Fruit fly (Drosophila melanogaster): ENCODE results near the gene CG45676.

CG45676 gene

dm6 chr3R:11418568-11418967 is at the start of gene CG45676, which contains the start of gene bumpel:
Gene CG45676 (plus strand): TSS chr3R:11418885.
Gene bumpel (minus strand): TSS chr3R:11418668.
- TF ChIP-seq CG8478 (optimal IDR thresholded peaks at IDR 0.05) (no peak), CTCF (optimal IDR thresholded peaks at IDR 0.05) (no peak)

dm6 chr3R:11370333-11370732 is 48.4 kb upstream of the CG45676 start:
- TF ChIP-seq CTCF (optimal IDR thresholded peaks at IDR 0.05) (no peak), CG8478 (optimal IDR thresholded peaks at IDR 0.05) (no peak)

DNA sequence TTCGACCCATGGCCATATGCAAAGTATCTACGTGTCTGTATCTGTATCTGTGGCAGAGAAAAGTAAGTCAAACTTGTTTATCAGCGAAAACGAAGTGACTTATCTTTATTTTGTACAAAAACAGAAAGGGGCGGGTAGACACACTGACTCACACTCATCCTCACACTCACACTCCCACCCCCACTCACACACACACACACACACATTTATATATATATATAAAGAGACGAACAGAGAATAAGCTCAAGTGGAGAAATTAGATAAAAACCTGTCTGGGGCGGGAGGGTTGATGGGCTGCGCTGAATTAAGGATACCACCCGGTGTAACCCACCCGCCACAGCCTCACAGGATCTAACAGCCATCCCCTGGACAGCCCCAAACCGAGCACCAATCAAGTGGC is 47.9 kb upstream of the CG45676 start:
- TF ChIP-seq CTCF (optimal IDR thresholded peaks at IDR 0.05) (no peak), CG8478 (optimal IDR thresholded peaks at IDR 0.05) (no peak)

- no peak for TF ChIP-seq CG8478 (optimal IDR thresholded peaks at IDR 0.05)
- no peak for TF ChIP-seq CTCF (optimal IDR thresholded peaks at IDR 0.05)
Observed at dm6 chr3R:11372053-11373016, 46.4 kb upstream of the CG45676 start.

dm6 chr3R:11375142-11375541 is 43.5 kb upstream of the CG45676 start:
- TF ChIP-seq CTCF (optimal IDR thresholded peaks at IDR 0.05) (no peak), CG8478 (optimal IDR thresholded peaks at IDR 0.05) (no peak)

dm6 chr3R:11378564-11379112 is 40.0 kb upstream of the CG45676 start:
- TF ChIP-seq CTCF (optimal IDR thresholded peaks at IDR 0.05): no peak
- no peak for TF ChIP-seq CG8478 (optimal IDR thresholded peaks at IDR 0.05)

dm6 chr3R:11392805-11393204 is 25.9 kb upstream of the CG45676 start:
- TF ChIP-seq CG8478 (optimal IDR thresholded peaks at IDR 0.05) (no peak), CTCF (optimal IDR thresholded peaks at IDR 0.05) (peak; percentile 52 to 54)

DNA sequence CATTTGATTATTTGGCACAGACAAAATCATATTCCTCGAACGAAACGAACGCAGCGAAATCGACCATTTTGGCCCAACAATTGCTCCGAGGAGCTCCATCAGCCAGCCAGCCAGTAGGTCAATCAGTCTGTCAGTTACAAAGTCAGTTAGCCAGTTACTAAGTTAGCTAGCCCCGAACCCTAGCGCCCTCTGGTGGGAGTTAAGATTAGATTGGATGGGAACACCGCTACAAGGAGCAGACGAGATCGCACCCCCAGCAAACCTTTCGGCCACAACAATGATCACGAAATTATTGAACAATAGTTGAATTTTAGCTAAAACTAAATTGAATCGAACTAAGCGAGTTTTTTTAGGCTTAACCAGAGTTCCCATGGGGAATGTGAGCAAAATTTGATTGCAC is 24.8 kb upstream of the CG45676 start:
- TF ChIP-seq CG8478 (optimal IDR thresholded peaks at IDR 0.05) (no peak), CTCF (optimal IDR thresholded peaks at IDR 0.05) (peak; percentile 83 to 86)

DNA sequence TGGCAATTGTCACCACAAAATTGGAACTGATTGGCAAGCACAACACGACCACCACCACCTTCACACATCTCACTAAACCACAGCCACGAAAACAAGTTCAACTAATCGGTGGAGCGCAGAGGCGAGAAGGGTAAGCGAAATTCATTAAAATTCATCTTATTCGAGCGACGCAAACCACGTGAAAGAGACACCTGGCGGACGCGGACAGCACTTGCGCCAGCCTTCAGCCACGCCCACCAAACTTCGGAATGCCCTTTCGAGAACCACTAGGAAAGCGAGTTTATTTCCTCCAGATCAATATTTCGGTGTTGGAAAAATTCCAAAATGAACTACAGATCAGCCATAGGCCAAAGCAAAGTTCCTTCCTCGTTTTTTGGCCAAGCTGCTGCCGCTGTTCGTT is 23.1 kb upstream of the CG45676 start:
- TF ChIP-seq CTCF (optimal IDR thresholded peaks at IDR 0.05) (peak; percentile 65 to 74), CG8478 (optimal IDR thresholded peaks at IDR 0.05) (no peak)

DNA sequence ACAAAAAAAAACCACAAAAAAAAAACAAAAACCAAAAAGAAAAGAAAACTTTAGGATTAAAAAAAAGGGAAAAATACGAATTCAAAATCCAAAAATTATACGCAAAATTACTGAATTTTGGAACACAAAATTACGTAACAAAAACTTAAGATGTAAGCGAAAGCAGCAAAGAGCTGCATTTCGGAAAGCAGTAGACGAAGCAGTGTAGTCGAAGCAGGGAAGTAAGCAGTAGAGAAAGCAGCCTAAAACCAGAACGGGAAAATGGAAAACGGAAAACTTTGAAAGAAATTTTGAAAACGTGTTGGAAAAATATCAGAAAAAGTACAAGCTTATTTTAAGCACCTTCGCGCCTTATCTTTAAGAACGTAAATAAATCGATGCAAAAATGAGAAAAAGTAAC is 15.8 kb upstream of the CG45676 start:
- TF ChIP-seq CG8478 (optimal IDR thresholded peaks at IDR 0.05): no peak
- TF ChIP-seq CTCF (optimal IDR thresholded peaks at IDR 0.05): peak in 1 of 2 experiments; percentile 26

dm6 chr3R:11407733-11408134 is 11.0 kb upstream of the CG45676 start, which contains the start of gene mRpL40:
Gene mRpL40 (plus strand): TSS chr3R:11407918.
- peak in 1 of 2 experiments; percentile 50 for TF ChIP-seq CTCF (optimal IDR thresholded peaks at IDR 0.05)
- no peak for TF ChIP-seq CG8478 (optimal IDR thresholded peaks at IDR 0.05)

DNA sequence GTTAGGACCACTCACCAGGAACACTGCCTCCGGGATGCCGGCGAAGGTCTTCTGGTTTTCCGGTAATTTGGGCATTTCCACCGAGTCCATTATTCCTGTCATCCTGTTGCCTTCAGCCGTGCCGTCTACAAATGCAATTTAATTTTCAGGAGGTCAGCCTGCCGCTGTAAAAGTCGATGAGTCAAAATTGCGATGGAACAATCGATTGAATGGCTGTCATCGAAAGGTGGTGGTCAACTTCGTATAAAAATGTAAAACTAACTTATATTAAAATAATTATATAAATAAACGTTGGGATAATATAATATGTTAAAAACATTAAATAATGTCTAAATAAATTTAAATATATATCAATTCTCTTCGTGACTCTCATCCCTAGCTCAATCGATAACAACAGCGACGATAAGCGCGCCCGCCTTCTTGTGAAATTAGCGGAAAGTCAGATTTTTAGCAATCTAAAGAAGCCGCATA is 9.0 kb upstream of the CG45676 start, which contains the start of the genes mgr and Irbp:
mgr (minus strand) TSS at position 209 of the 471 bp plus-strand sequence.
Irbp (plus strand) TSS at position 381 of the 471 bp plus-strand sequence.
- TF ChIP-seq CTCF (optimal IDR thresholded peaks at IDR 0.05) (no peak), CG8478 (optimal IDR thresholded peaks at IDR 0.05) (no peak)

DNA sequence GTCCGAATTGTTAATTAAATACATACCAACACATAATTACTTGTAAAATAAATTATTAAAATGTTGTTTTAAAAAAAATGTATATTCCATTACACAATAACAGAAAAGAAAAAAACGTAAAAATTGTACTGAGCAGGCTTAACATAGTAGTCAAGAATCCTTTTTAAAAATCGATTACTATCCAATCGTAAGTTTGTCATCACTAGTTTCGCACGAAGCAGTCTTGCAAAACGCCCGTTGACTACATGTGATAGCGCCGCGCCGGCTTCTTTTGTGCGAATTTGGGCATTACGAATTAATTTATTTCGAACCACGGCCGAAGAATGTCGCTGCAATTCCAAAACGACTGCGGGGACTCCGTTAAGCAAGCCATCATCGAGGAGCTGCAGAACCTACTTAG is 6.3 kb upstream of the CG45676 start, which contains the start of gene Ipo9:
Ipo9 (plus strand) TSS at position 152 of the 400 bp plus-strand sequence.
- no peak for TF ChIP-seq CG8478 (optimal IDR thresholded peaks at IDR 0.05)
- no peak for TF ChIP-seq CTCF (optimal IDR thresholded peaks at IDR 0.05)

- TF ChIP-seq CTCF (optimal IDR thresholded peaks at IDR 0.05) (no peak), CG8478 (optimal IDR thresholded peaks at IDR 0.05) (no peak)
Observed at dm6 chr3R:11421643-11422122, 3.0 kb downstream of the CG45676 start, which contains the start of the genes ninaG and Sptz. Gene ninaG (minus strand): TSS chr3R:11421693. Gene Sptz (plus strand): TSS chr3R:11422092.

DNA sequence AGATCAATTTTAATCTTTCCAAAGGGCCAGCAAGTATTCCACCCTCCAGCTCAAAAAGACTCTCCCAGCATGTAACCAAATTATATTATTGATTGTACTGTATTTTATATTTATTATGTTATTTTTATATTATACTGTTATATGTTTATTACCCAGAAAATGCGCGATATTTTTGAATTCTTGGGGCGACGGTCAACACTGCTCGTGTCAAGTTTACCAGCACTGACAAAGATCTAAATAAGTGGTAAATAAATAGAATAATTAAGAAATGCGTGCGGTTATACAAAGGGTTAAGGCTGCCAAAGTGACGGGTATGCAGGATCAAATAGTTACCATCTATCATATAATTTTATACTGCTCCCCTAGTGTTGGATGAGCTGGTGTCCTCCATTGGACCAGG is 11.1 kb downstream of the CG45676 start, which contains the start of gene Dtd:
Dtd (plus strand) TSS at position 248 of the 400 bp plus-strand sequence.
- TF ChIP-seq CTCF (optimal IDR thresholded peaks at IDR 0.05) (no peak), CG8478 (optimal IDR thresholded peaks at IDR 0.05) (no peak)
